Worm (Caenorhabditis elegans) whole organism, L4 larva: ENCODE results near the gene srsx-29.
A peak's percentile ranks its signal among the peaks of the same experiment; 100 is the strongest.

Experiments
- ceh-82 ChIP-seq: sonication (generic microtip); optimal IDR thresholded peaks from 2 replicates; lab custom pipeline; 2017; ENCODE audit warnings: missing biosample characterization, missing genetic modification characterization
- daf-12 ChIP-seq: fragments of 150-350 bp; optimal IDR thresholded peaks from 2 replicates; lab custom pipeline; 2014; ENCODE audit warnings: missing biosample characterization, missing genetic modification reagents, missing genetic modification characterization
- daf-8 ChIP-seq: fragments of 200-800 bp; sonication (Bioruptor generic); IDR thresholded peaks from 2 replicates; pipeline ENCODE4 v1.3.6; 2022; ENCODE audit warnings: missing genetic modification characterization, missing compliant biosample characterization
- dve-1 ChIP-seq: sonication (generic microtip); optimal IDR thresholded peaks from 2 replicates; lab custom pipeline; 2017; ENCODE audit warnings: antibody characterized with exemption, mild to moderate bottlenecking, missing genetic modification characterization, missing compliant biosample characterization; ENCODE audit not compliant: insufficient read depth
- egl-27 ChIP-seq: sonication (generic microtip); optimal IDR thresholded peaks from 3 replicates; lab custom pipeline; 2017; ENCODE audit warnings: missing biosample characterization, missing genetic modification reagents, missing genetic modification characterization
- hmg-1.1 ChIP-seq: fragments of 200-800 bp; sonication (Bioruptor generic); IDR thresholded peaks from 2 replicates; pipeline ENCODE4 v1.3.6; 2022; ENCODE audit warnings: missing genetic modification reagents, missing genetic modification characterization, missing compliant biosample characterization
- mxl-2 ChIP-seq: fragments of 200-800 bp; sonication (Bioruptor generic); conservative IDR thresholded peaks from 2 replicates; pipeline ENCODE4 v1.3.6; 2022; ENCODE audit warnings: missing genetic modification reagents, missing genetic modification characterization, missing compliant biosample characterization
- mxl-3 ChIP-seq: fragments of 200-800 bp; sonication (Bioruptor generic); optimal IDR thresholded peaks from 2 replicates; lab custom pipeline; 2018; ENCODE audit warnings: mild to moderate bottlenecking, missing genetic modification characterization, missing compliant biosample characterization
- nhr-25 ChIP-seq: sonication (generic microtip); optimal IDR thresholded peaks from 2 replicates; lab custom pipeline; 2017; ENCODE audit warnings: missing genetic modification characterization, mild to moderate bottlenecking, missing compliant biosample characterization, antibody characterized with exemption, moderate library complexity, borderline replicate concordance; ENCODE audit not compliant: insufficient read depth
- nhr-48 ChIP-seq: sonication (generic microtip); optimal IDR thresholded peaks from 2 replicates; lab custom pipeline; 2016; ENCODE audit warnings: mild to moderate bottlenecking, missing genetic modification characterization, missing compliant biosample characterization
- nhr-6 ChIP-seq: fragments of 150-350 bp; optimal IDR thresholded peaks from 2 replicates; lab custom pipeline; 2014; ENCODE audit warnings: missing biosample characterization, missing genetic modification characterization
- pqm-1 ChIP-seq: sonication (generic microtip); optimal IDR thresholded peaks from 2 replicates; lab custom pipeline; 2017; ENCODE audit warnings: missing biosample characterization, missing genetic modification characterization
- set-16 ChIP-seq: fragments of 200-800 bp; sonication (Bioruptor generic); IDR thresholded peaks from 2 replicates; pipeline ENCODE4 v1.3.6; 2022; ENCODE audit warnings: missing genetic modification reagents, missing genetic modification characterization, missing compliant biosample characterization
- spr-1 ChIP-seq: sonication (generic microtip); optimal IDR thresholded peaks from 2 replicates; lab custom pipeline; 2016; ENCODE audit warnings: mild to moderate bottlenecking, missing genetic modification characterization, missing compliant biosample characterization
- tra-1 ChIP-seq: fragments of 200-800 bp; sonication (Bioruptor generic); IDR thresholded peaks from 2 replicates; pipeline ENCODE4 v1.3.6; 2022; ENCODE audit warnings: missing genetic modification reagents, missing genetic modification characterization, missing compliant biosample characterization
- unc-39 ChIP-seq: sonication (generic microtip); optimal IDR thresholded peaks from 2 replicates; lab custom pipeline; 2017; ENCODE audit warnings: missing biosample characterization, missing genetic modification characterization

srsx-29 gene

DNA sequence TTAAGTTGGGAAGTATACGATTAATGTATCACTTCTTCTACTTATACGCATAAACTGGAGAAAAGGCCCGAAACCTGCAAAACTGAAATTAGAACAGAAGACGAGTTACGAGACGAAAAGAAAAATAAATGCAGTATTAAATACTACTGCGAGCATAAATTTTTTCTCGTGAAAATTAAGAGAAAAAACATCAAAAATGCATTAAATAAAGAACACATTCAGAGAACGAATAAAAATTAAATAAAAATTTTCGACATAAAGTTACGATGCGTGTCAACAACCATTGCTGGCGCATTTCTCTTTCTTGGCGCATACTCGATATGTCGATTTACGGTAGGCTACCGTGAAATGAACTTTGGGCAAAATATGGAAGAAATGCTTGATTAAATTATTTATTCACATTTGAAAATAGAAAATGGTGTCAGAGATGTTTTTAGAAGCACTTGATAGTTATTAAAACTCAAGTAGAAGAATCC lies 50.1 kb downstream of the srsx-29 start, which contains the start of the genes ZK856.19 and ZK856.11 (continued):
- TF ChIP-seq unc-39 (tag; lab: Kevin White, UChicago) (no peak), hmg-1.1 (GFP tag; lab: Robert Waterston, UW) (0 out of 2 replicates have a peak, but pooled peaks have one; percentile 23)
- TF ChIP-seq, all 104 proteins: peak for 23

ce11 chrV:10205483-10205882 lies 50.7 kb downstream of the srsx-29 start, which contains the start of gene ZK856.16:
ZK856.16 (minus strand) TSS chrV:10205583.
- no peak for TF ChIP-seq nhr-6 (tag; lab: Kevin White, UChicago)
- TF ChIP-seq nhr-48, result no peak
- no peak for TF ChIP-seq mxl-3 (GFP tag; lab: Kevin White, UChicago)
- no peak for TF ChIP-seq daf-8 (GFP tag; lab: Robert Waterston, UW)
- TF ChIP-seq tra-1, result no peak
- no peak for TF ChIP-seq mxl-2 (GFP tag; lab: Robert Waterston, UW)
- no peak for TF ChIP-seq nhr-25 (tag; lab: Kevin White, UChicago)
- no peak for TF ChIP-seq daf-12
- TF ChIP-seq set-16 (GFP tag; lab: Robert Waterston, UW), result no peak
- no peak for TF ChIP-seq ceh-82
- no peak for TF ChIP-seq egl-27
- no peak for TF ChIP-seq dve-1 (tag; lab: Kevin White, UChicago)
- no peak for TF ChIP-seq pqm-1
- no peak for TF ChIP-seq spr-1 (tag; lab: Kevin White, UChicago)
- TF ChIP-seq, all 104 proteins: peak for 0
